Worm (Caenorhabditis elegans): ENCODE measurements around the gene F53F4.7.
A peak's percentile ranks its signal among the peaks of the same experiment; 100 is the strongest.

The F53F4.7 gene

DNA sequence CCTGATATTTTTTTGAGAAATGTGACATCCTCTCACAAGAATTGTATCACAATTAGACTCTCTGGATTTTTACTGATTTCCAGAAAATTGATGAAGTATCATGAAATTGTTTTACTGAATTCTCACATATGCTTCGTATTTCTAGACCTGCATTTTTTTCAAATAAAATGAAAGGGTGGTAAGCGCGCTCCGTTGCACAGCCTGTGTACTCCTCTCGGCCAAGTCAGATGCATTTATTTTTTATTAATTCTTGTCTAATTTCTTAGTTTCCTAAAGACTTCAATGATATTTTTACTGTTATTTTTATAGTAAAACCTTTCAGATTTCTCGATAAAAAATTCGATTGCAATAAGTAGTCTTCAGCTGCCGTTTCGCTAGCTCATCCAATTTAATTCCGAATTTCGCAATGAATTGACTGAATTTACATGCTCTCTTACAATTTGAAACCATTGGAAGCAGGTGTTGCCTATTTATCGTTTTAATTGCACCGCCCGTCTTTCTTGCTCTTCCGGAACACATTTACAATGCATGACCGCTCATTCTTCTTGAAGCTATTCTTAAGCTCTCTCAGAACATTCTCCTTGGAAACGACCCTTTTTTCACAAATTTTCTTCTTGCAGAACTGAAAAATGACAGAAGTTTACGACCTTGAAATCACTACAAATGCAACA, 22.1 kb downstream of the F53F4.7 start, which contains the start of gene tbcb-1 (continued):
- no peak; the same call in 1 of the 2 replicates for TF ChIP-seq nhr-19 (GFP tag; conservative IDR thresholded peaks at IDR 0.05)
- TF ChIP-seq sptf-1 (tag; optimal IDR thresholded peaks at IDR 0.05): no peak
- TF ChIP-seq xbp-1 (tag; optimal IDR thresholded peaks at IDR 0.05): peak; percentile 46
- TF ChIP-seq mdl-1 (tag; optimal IDR thresholded peaks at IDR 0.05): no peak
- no peak for TF ChIP-seq ztf-11 (tag; optimal IDR thresholded peaks at IDR 0.05)
- TF ChIP-seq efl-1 (optimal IDR thresholded peaks at IDR 0.05): peak; percentile 46 to 66
- TF ChIP-seq efl-1 (GFP tag; optimal IDR thresholded peaks at IDR 0.05 in 1 of 2): peak; percentile 58 to 95
- TF ChIP-seq ceh-82 (tag; optimal IDR thresholded peaks at IDR 0.05): peak in 2 of 3 experiments; percentile 35
- TF ChIP-seq efl-3 (GFP tag; optimal IDR thresholded peaks at IDR 0.05): no peak
- TF ChIP-seq nhr-237 (tag; optimal IDR thresholded peaks at IDR 0.05): no peak
- TF ChIP-seq aly-2 (tag; optimal IDR thresholded peaks at IDR 0.05): no peak
- TF ChIP-seq unc-62 (GFP tag; optimal IDR thresholded peaks at IDR 0.05): no peak
- TF ChIP-seq hpl-2 (GFP tag; optimal IDR thresholded peaks at IDR 0.05): no peak
- TF ChIP-seq lin-13 (GFP tag; optimal IDR thresholded peaks at IDR 0.05): no peak
- TF ChIP-seq hlh-4 (tag; optimal IDR thresholded peaks at IDR 0.05): no peak
- no peak for TF ChIP-seq C04F5.9 (tag; optimal IDR thresholded peaks at IDR 0.05)
- TF ChIP-seq nhr-90 (tag; optimal IDR thresholded peaks at IDR 0.05; ENCODE audit: poor library complexity): peak; percentile 37
- TF ChIP-seq egl-27 (tag; optimal IDR thresholded peaks at IDR 0.05): no peak
- no peak for TF ChIP-seq hlh-17 (GFP tag; optimal IDR thresholded peaks at IDR 0.05; ENCODE audit: borderline replicate concordance)
- TF ChIP-seq nhr-28 (tag; optimal IDR thresholded peaks at IDR 0.05): no peak
- peak; percentile 37 for TF ChIP-seq blmp-1 (tag; optimal IDR thresholded peaks at IDR 0.05)
- TF ChIP-seq ceh-88 (GFP tag; IDR thresholded peaks at IDR 0.05): no peak
- no peak for TF ChIP-seq fos-1 (tag; optimal IDR thresholded peaks at IDR 0.05)
- no peak for TF ChIP-seq ceh-8 (GFP tag; optimal IDR thresholded peaks at IDR 0.05)
- peak; percentile 58 for TF ChIP-seq rnt-1 (tag; optimal IDR thresholded peaks at IDR 0.05)
- no peak for TF ChIP-seq sup-37 (GFP tag; optimal IDR thresholded peaks at IDR 0.05)
- TF ChIP-seq nhr-12 (tag; optimal IDR thresholded peaks at IDR 0.05): no peak
- TF ChIP-seq Y116A8C.19 (tag; optimal IDR thresholded peaks at IDR 0.05; ENCODE audit: borderline replicate concordance): no peak
- no peak for TF ChIP-seq unc-86 (tag; optimal IDR thresholded peaks at IDR 0.05)
- TF ChIP-seq fkh-8 (tag; optimal IDR thresholded peaks at IDR 0.05): no peak
- TF ChIP-seq irx-1 (tag; optimal IDR thresholded peaks at IDR 0.05): peak; percentile 41
- no peak for TF ChIP-seq unc-98 (GFP tag; IDR thresholded peaks at IDR 0.05)
- TF ChIP-seq ets-5 (GFP tag; IDR thresholded peaks at IDR 0.05): no peak
- no peak for TF ChIP-seq isw-1 (GFP tag; IDR thresholded peaks at IDR 0.05)
- TF ChIP-seq C16A3.4 (tag; optimal IDR thresholded peaks at IDR 0.05): no peak
- peak; percentile 0 for TF ChIP-seq snpc-4 (tag; optimal IDR thresholded peaks at IDR 0.05)
- TF ChIP-seq mab-9 (GFP tag; IDR thresholded peaks at IDR 0.05): no peak
- peak; percentile 63 for TF ChIP-seq mep-1 (tag; optimal IDR thresholded peaks at IDR 0.05)
- TF ChIP-seq vab-15 (tag; optimal IDR thresholded peaks at IDR 0.05): no peak
- no peak for TF ChIP-seq pag-3 (tag; optimal IDR thresholded peaks at IDR 0.05; ENCODE audit: borderline replicate concordance, insufficient read depth)

DNA sequence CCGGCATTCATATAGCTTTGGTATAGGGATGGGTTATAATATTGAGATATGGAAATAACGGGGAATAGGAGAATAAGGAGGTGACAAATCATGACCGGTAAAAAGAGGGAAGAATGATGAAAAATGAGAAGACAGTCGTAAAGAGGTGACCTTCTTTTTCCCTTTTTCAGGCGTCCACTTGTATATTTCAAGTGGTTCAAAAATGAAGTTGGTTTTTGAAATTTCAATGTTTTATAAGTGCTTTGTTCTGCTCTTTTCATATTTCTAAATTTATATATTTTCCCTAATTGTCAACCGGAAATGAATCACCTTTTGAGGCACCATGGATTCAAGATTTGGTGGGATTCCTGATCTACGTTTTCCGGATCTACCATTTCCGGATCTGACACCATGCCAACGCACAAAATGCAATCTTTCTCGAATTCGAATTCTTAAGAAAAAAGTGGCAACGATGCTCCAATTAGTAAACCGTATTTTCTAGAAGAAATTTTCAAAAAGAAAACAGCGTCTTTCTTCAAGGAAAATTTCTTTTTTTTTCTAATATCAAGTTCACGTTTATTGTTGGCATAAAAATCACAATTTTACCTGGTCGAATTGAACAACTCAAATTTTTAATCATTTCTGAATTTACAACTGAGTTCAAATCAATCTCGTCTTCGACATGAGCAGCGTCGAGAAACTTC, 24.1 kb downstream of the F53F4.7 start, which contains the start of the genes F53F4.2 and F53F4.18:
Gene F53F4.2 (minus strand): TSS at position 101 of the 683 bp plus-strand sequence.
Gene F53F4.18 (plus strand): TSS at position 633 of the 683 bp plus-strand sequence.
- TF ChIP-seq xbp-1 (tag; optimal IDR thresholded peaks at IDR 0.05): no peak
- no peak for TF ChIP-seq C34B4.2 (tag; optimal IDR thresholded peaks at IDR 0.05)
- TF ChIP-seq pqm-1 (tag; optimal IDR thresholded peaks at IDR 0.05): no peak
- no peak for TF ChIP-seq nhr-85 (tag)
- no peak for TF ChIP-seq egl-13 (tag; optimal IDR thresholded peaks at IDR 0.05)
- TF ChIP-seq skn-1 (tag; optimal IDR thresholded peaks at IDR 0.05): no peak
- TF ChIP-seq ceh-63 (GFP tag; optimal IDR thresholded peaks at IDR 0.05): no peak
- TF ChIP-seq lin-15B (tag; optimal IDR thresholded peaks at IDR 0.05): no peak
- TF ChIP-seq fkh-4 (tag; optimal IDR thresholded peaks at IDR 0.05; ENCODE audit: borderline replicate concordance): no peak
- TF ChIP-seq lir-3 (tag; optimal IDR thresholded peaks at IDR 0.05; ENCODE audit: poor library complexity): no peak

All from whole organism, L1 larva.